Worm (Caenorhabditis elegans): ENCODE results near the gene F18C5.5.

The F18C5.5 gene

ce11 chrII:6566628-6567180 is at the start of gene F18C5.5, which contains the start of gene F18C5.9:
F18C5.5 (minus strand) TSS chrII:6566728.
F18C5.9 (plus strand) TSS chrII:6567130.
- TF ChIP-seq sea-1 (GFP tag; conservative IDR thresholded peaks at IDR 0.05) (no peak), ceh-36 (tag; optimal IDR thresholded peaks at IDR 0.05) (no peak), scrt-1 (GFP tag; IDR thresholded peaks at IDR 0.05) (no peak), hmg-4 (GFP tag; optimal IDR thresholded peaks at IDR 0.05) (no peak), aly-1 (tag; optimal IDR thresholded peaks at IDR 0.05) (no peak), tra-4 (tag; optimal IDR thresholded peaks at IDR 0.05) (no peak)

ce11 chrII:6616135-6616534 is 49.6 kb upstream of the F18C5.5 start:
- no peak for TF ChIP-seq hmbx-1 (tag; optimal IDR thresholded peaks at IDR 0.05)
- no peak for TF ChIP-seq sea-1 (GFP tag; conservative IDR thresholded peaks at IDR 0.05)
- TF ChIP-seq B0310.2 (tag; optimal IDR thresholded peaks at IDR 0.05): no peak
- TF ChIP-seq hmg-4 (GFP tag; optimal IDR thresholded peaks at IDR 0.05): no peak
- no peak for TF ChIP-seq ceh-36 (tag; optimal IDR thresholded peaks at IDR 0.05)

- no peak for TF ChIP-seq hmg-4 (GFP tag; optimal IDR thresholded peaks at IDR 0.05)
- TF ChIP-seq hnd-1 (tag; optimal IDR thresholded peaks at IDR 0.05): no peak
- no peak for TF ChIP-seq scrt-1 (GFP tag; IDR thresholded peaks at IDR 0.05)
- no peak for TF ChIP-seq tbx-11 (GFP tag; IDR thresholded peaks at IDR 0.05)
- no peak for TF ChIP-seq ama-1 (optimal IDR thresholded peaks at IDR 0.05)
- TF ChIP-seq pes-1 (GFP tag; IDR thresholded peaks at IDR 0.05): no peak
- TF ChIP-seq aly-1 (tag; optimal IDR thresholded peaks at IDR 0.05): no peak
- TF ChIP-seq tra-4 (tag; optimal IDR thresholded peaks at IDR 0.05): no peak
Observed at ce11 chrII:6615232-6616029, 48.9 kb upstream of the F18C5.5 start.

ce11 chrII:6614500-6614899 is 48.0 kb upstream of the F18C5.5 start:
- no peak for TF ChIP-seq F13C5.2 (tag; optimal IDR thresholded peaks at IDR 0.05)
- TF ChIP-seq tra-4 (tag; optimal IDR thresholded peaks at IDR 0.05): no peak

ce11 chrII:6612544-6612943 is 46.0 kb upstream of the F18C5.5 start:
- TF ChIP-seq hmg-4 (GFP tag; optimal IDR thresholded peaks at IDR 0.05): no peak
- no peak for TF ChIP-seq ets-7 (tag; optimal IDR thresholded peaks at IDR 0.05)
- no peak for TF ChIP-seq tbx-11 (GFP tag; IDR thresholded peaks at IDR 0.05)
- no peak for TF ChIP-seq pes-1 (GFP tag; IDR thresholded peaks at IDR 0.05)
- no peak for TF ChIP-seq hmbx-1 (tag; optimal IDR thresholded peaks at IDR 0.05)

ce11 chrII:6610262-6610661 is 43.7 kb upstream of the F18C5.5 start:
- TF ChIP-seq hmg-4 (GFP tag; optimal IDR thresholded peaks at IDR 0.05): no peak
- TF ChIP-seq scrt-1 (GFP tag; IDR thresholded peaks at IDR 0.05): no peak
- no peak for TF ChIP-seq B0310.2 (tag; optimal IDR thresholded peaks at IDR 0.05)
- no peak for TF ChIP-seq hnd-1 (tag; optimal IDR thresholded peaks at IDR 0.05)
- no peak for TF ChIP-seq tbx-37 (GFP tag; conservative IDR thresholded peaks at IDR 0.05)
- TF ChIP-seq aly-1 (tag; optimal IDR thresholded peaks at IDR 0.05): no peak
- no peak for TF ChIP-seq ama-1 (optimal IDR thresholded peaks at IDR 0.05)
- no peak for TF ChIP-seq tbx-11 (GFP tag; IDR thresholded peaks at IDR 0.05)
- TF ChIP-seq F13C5.2 (tag; optimal IDR thresholded peaks at IDR 0.05): no peak
- TF ChIP-seq ceh-13 (GFP tag; optimal IDR thresholded peaks at IDR 0.05): no peak
- no peak for TF ChIP-seq ceh-36 (tag; optimal IDR thresholded peaks at IDR 0.05)
- no peak for TF ChIP-seq flt-1 (GFP tag; IDR thresholded peaks at IDR 0.05)
- no peak for TF ChIP-seq ets-7 (tag; optimal IDR thresholded peaks at IDR 0.05)
- no peak for TF ChIP-seq tra-4 (tag; optimal IDR thresholded peaks at IDR 0.05)
- no peak for TF ChIP-seq sea-1 (GFP tag; conservative IDR thresholded peaks at IDR 0.05)

- no peak for TF ChIP-seq ceh-13 (GFP tag; optimal IDR thresholded peaks at IDR 0.05)
- TF ChIP-seq ceh-36 (tag; optimal IDR thresholded peaks at IDR 0.05): no peak
- TF ChIP-seq hmbx-1 (tag; optimal IDR thresholded peaks at IDR 0.05): no peak
Observed at ce11 chrII:6609315-6609842, 42.9 kb upstream of the F18C5.5 start, which contains the start of gene epg-5. epg-5 (minus strand) TSS chrII:6609365.

- TF ChIP-seq ets-7 (tag; optimal IDR thresholded peaks at IDR 0.05): no peak
- TF ChIP-seq ceh-36 (tag; optimal IDR thresholded peaks at IDR 0.05): no peak
- no peak for TF ChIP-seq hnd-1 (tag; optimal IDR thresholded peaks at IDR 0.05)
Observed at ce11 chrII:6608626-6609025, 42.1 kb upstream of the F18C5.5 start.

ce11 chrII:6600973-6601372 is 34.4 kb upstream of the F18C5.5 start, which contains the start of gene vps-33.2:
vps-33.2 (plus strand) TSS chrII:6601216.
- TF ChIP-seq F13C5.2 (tag; optimal IDR thresholded peaks at IDR 0.05) (no peak), hnd-1 (tag; optimal IDR thresholded peaks at IDR 0.05) (no peak), tbx-11 (GFP tag; IDR thresholded peaks at IDR 0.05) (no peak), hmg-4 (GFP tag; optimal IDR thresholded peaks at IDR 0.05) (no peak), ceh-36 (tag; optimal IDR thresholded peaks at IDR 0.05) (no peak), pes-1 (GFP tag; IDR thresholded peaks at IDR 0.05) (no peak), scrt-1 (GFP tag; IDR thresholded peaks at IDR 0.05) (no peak), tbx-37 (GFP tag; conservative IDR thresholded peaks at IDR 0.05) (no peak), tra-4 (tag; optimal IDR thresholded peaks at IDR 0.05) (no peak), aly-1 (tag; optimal IDR thresholded peaks at IDR 0.05) (no peak), hmbx-1 (tag; optimal IDR thresholded peaks at IDR 0.05) (no peak), sea-1 (GFP tag; conservative IDR thresholded peaks at IDR 0.05) (no peak)
